Worm (Caenorhabditis elegans) whole organism, L3 larva: ENCODE results near the gene dsb-1.

Source experiments
- aly-2 ChIP-seq: fragments of 150-350 bp; optimal IDR thresholded peaks from 2 replicates; lab custom pipeline; 2014; ENCODE audit warnings: missing biosample characterization, missing genetic modification characterization
- elt-3 ChIP-seq, 3 experiments: fragments of 150-350 bp in 1 of 3; sonication (generic microtip) in 2 of 3; optimal IDR thresholded peaks; 2 replicates in 2 of 3; 4 replicates in 1 of 3; lab custom pipeline; 2014 to 2017; ENCODE audit warnings: missing biosample characterization in 3 of 3, missing genetic modification characterization in 3 of 3
- nfya-1 ChIP-seq: sonication (generic microtip); optimal IDR thresholded peaks from 2 replicates; lab custom pipeline; 2017; ENCODE audit warnings: missing genetic modification characterization, mild to moderate bottlenecking, missing compliant biosample characterization, antibody characterized with exemption, moderate library complexity; ENCODE audit not compliant: insufficient read depth
- nhr-237 ChIP-seq: fragments of 150-350 bp; optimal IDR thresholded peaks from 2 replicates; lab custom pipeline; 2014; ENCODE audit warnings: missing biosample characterization, missing genetic modification characterization

DNA sequence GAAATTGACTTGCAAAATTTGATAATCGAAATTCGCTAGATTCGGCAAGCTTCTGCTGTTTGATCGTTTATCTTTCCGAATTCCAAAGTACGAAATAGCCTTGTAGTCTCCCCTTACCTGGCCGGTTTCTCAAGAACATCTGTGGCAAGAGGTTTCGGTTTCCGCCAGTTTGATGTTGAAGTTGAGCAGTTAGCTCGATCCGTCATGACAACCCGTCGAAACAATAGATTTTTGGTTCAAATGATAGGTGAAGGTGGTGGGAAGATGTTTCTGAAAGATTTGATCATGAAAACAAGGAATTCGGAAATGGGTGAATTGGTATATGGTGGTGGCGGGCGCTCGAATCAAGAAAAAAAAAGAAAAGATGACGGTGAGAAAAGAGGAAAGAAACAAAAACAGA, 10.3 kb upstream of the dsb-1 start, which contains the start of gene acs-20:
- no peak for TF ChIP-seq nfya-1
- no peak for TF ChIP-seq elt-3 (tag; optimal IDR thresholded peaks at IDR 0.05; lab: Kevin White, UChicago)
- no peak for TF ChIP-seq aly-2
- TF ChIP-seq nhr-237 (tag; lab: Kevin White, UChicago), result no peak
